Worm (Caenorhabditis elegans) whole organism, L1 larva: ENCODE data around the gene F56D6.11.

Source experiments
- C04F5.9 ChIP-seq: sonication (generic microtip); optimal IDR thresholded peaks from 2 replicates; lab custom pipeline; 2016; ENCODE audit warnings: missing genetic modification characterization, missing compliant biosample characterization
- Y116A8C.19 ChIP-seq: sonication (generic microtip); optimal IDR thresholded peaks from 2 replicates; lab custom pipeline; 2016; ENCODE audit warnings: missing compliant biosample characterization, missing genetic modification characterization, borderline replicate concordance
- aha-1 ChIP-seq: fragments of 150-350 bp; optimal IDR thresholded peaks from 2 replicates; lab custom pipeline; 2014; ENCODE audit warnings: missing biosample characterization, missing genetic modification characterization
- alr-1 ChIP-seq: fragments of 200-800 bp; sonication (Bioruptor generic); optimal IDR thresholded peaks from 2 replicates; lab custom pipeline; 2018; ENCODE audit warnings: borderline replicate concordance, mild to moderate bottlenecking, missing genetic modification characterization, missing compliant biosample characterization
- aly-2 ChIP-seq: fragments of 150-350 bp; optimal IDR thresholded peaks from 2 replicates; lab custom pipeline; 2014; ENCODE audit warnings: missing biosample characterization, missing genetic modification characterization
- ama-1 ChIP-seq: fragments of 150-350 bp; optimal IDR thresholded peaks from 2 replicates; lab custom pipeline; 2014
- ceh-63 ChIP-seq: fragments of 200-800 bp; sonication (Bioruptor generic); optimal IDR thresholded peaks from 2 replicates; lab custom pipeline; 2018; ENCODE audit warnings: mild to moderate bottlenecking, missing genetic modification characterization, missing compliant biosample characterization
- ceh-82 ChIP-seq, 3 experiments: fragments of 150-350 bp in 1 of 3; sonication (generic microtip) in 2 of 3; optimal IDR thresholded peaks; 2 replicates each; lab custom pipeline; 2014 to 2017; ENCODE audit warnings: missing biosample characterization in 3 of 3, missing genetic modification characterization in 3 of 3
- ces-1 ChIP-seq: fragments of 150-350 bp; optimal IDR thresholded peaks from 2 replicates; lab custom pipeline; 2014; ENCODE audit warnings: missing biosample characterization, missing genetic modification reagents, missing genetic modification characterization
- dpl-1 ChIP-seq, 3 experiments: fragments of 150-350 bp in 2 of 3; sonication (generic microtip) in 1 of 3; optimal IDR thresholded peaks; 2 replicates each; lab custom pipeline; 2014 to 2017; ENCODE audit warnings: missing biosample characterization in 3 of 3, missing genetic modification characterization in 3 of 3, missing genetic modification reagents in 3 of 3
- dsc-1 ChIP-seq: sonication (generic microtip); optimal IDR thresholded peaks from 2 replicates; lab custom pipeline; 2016; ENCODE audit warnings: mild to moderate bottlenecking, missing genetic modification characterization, missing compliant biosample characterization
- efl-1 ChIP-seq, 4 experiments: fragments of 150-350 bp; optimal IDR thresholded peaks in 3 of 4; peaks in 1 of 4; 1 replicate in 1 of 4; 2 replicates in 3 of 4; lab custom pipeline; 2014; ENCODE audit warnings: missing biosample characterization in 2 of 4, missing genetic modification characterization in 2 of 4, missing genetic modification reagents in 2 of 4
- efl-3 ChIP-seq: fragments of 200-800 bp; sonication (Bioruptor generic); optimal IDR thresholded peaks from 2 replicates; lab custom pipeline; 2018; ENCODE audit warnings: mild to moderate bottlenecking, missing genetic modification characterization, missing compliant biosample characterization
- elt-2 ChIP-seq: sonication (generic microtip); optimal IDR thresholded peaks from 2 replicates; lab custom pipeline; 2016; ENCODE audit warnings: missing genetic modification characterization, mild to moderate bottlenecking, inconsistent platforms, missing compliant biosample characterization, missing genetic modification reagents
- fkh-10 ChIP-seq: sonication (generic microtip); optimal IDR thresholded peaks from 2 replicates; lab custom pipeline; 2017; ENCODE audit warnings: missing biosample characterization, missing genetic modification reagents, missing genetic modification characterization
- fkh-4 ChIP-seq: sonication (generic microtip); optimal IDR thresholded peaks from 2 replicates; lab custom pipeline; 2016; ENCODE audit warnings: missing compliant biosample characterization, missing genetic modification characterization, borderline replicate concordance
- fos-1 ChIP-seq: fragments of 150-350 bp; optimal IDR thresholded peaks from 2 replicates; lab custom pipeline; 2014; ENCODE audit warnings: missing biosample characterization, missing genetic modification characterization
- grh-1 ChIP-seq: fragments of 200-800 bp; sonication (Bioruptor generic); IDR thresholded peaks from 2 replicates; pipeline ENCODE4 v1.3.6; 2022; ENCODE audit warnings: missing genetic modification reagents, missing genetic modification characterization, missing compliant biosample characterization
- jun-1 ChIP-seq: fragments of 150-350 bp; optimal IDR thresholded peaks from 2 replicates; lab custom pipeline; 2014; ENCODE audit warnings: missing biosample characterization, missing genetic modification reagents, missing genetic modification characterization
- lin-13 ChIP-seq: fragments of 150-350 bp; optimal IDR thresholded peaks from 2 replicates; lab custom pipeline; 2014; ENCODE audit warnings: missing biosample characterization, missing genetic modification reagents, missing genetic modification characterization
- lin-14 ChIP-seq: fragments of 200-800 bp; sonication (Bioruptor generic); optimal IDR thresholded peaks from 2 replicates; lab custom pipeline; 2018; ENCODE audit warnings: mild to moderate bottlenecking, missing genetic modification characterization, moderate library complexity, missing compliant biosample characterization
- lin-15B ChIP-seq: fragments of 150-350 bp; sonication (generic microtip); optimal IDR thresholded peaks from 3 replicates; lab custom pipeline; 2014; ENCODE audit warnings: missing biosample characterization, missing genetic modification characterization
- lin-39 ChIP-seq: fragments of 150-350 bp; optimal IDR thresholded peaks from 2 replicates; lab custom pipeline; 2014; ENCODE audit warnings: missing biosample characterization, missing genetic modification reagents, missing genetic modification characterization
- lsy-2 ChIP-seq, 2 experiments: fragments of 150-350 bp; optimal IDR thresholded peaks; 2 replicates each; lab custom pipeline; 2014; ENCODE audit warnings: missing biosample characterization in 2 of 2, missing genetic modification characterization in 2 of 2
- mdl-1 ChIP-seq, 2 experiments: fragments of 150-350 bp; optimal IDR thresholded peaks; 2 replicates each; lab custom pipeline; 2014 to 2017; ENCODE audit warnings: missing biosample characterization in 2 of 2, missing genetic modification characterization in 2 of 2, inconsistent platforms in 1 of 2
- mep-1 ChIP-seq: fragments of 150-350 bp; optimal IDR thresholded peaks from 2 replicates; lab custom pipeline; 2014; ENCODE audit warnings: missing biosample characterization, missing genetic modification characterization
- nhr-12 ChIP-seq: sonication (generic microtip); optimal IDR thresholded peaks from 2 replicates; lab custom pipeline; 2017; ENCODE audit warnings: missing biosample characterization, missing genetic modification characterization
- nhr-19 ChIP-seq: fragments of 200-800 bp; sonication (Bioruptor generic); conservative IDR thresholded peaks from 2 replicates; pipeline ENCODE4 v1.3.6; 2022; ENCODE audit warnings: missing genetic modification characterization, missing compliant biosample characterization
- nhr-20 ChIP-seq: sonication (generic microtip); optimal IDR thresholded peaks from 2 replicates; lab custom pipeline; 2016; ENCODE audit warnings: mild to moderate bottlenecking, missing genetic modification characterization, missing compliant biosample characterization
- nhr-71 ChIP-seq: sonication (generic microtip); optimal IDR thresholded peaks from 2 replicates; lab custom pipeline; 2016; ENCODE audit warnings: mild to moderate bottlenecking, missing genetic modification characterization, moderate library complexity, missing compliant biosample characterization
- nhr-84 ChIP-seq: sonication (generic microtip); optimal IDR thresholded peaks from 2 replicates; lab custom pipeline; 2017; ENCODE audit warnings: missing biosample characterization, missing genetic modification characterization
- nhr-90 ChIP-seq: sonication (generic microtip); optimal IDR thresholded peaks from 2 replicates; lab custom pipeline; 2016; ENCODE audit warnings: mild to moderate bottlenecking, missing genetic modification characterization, missing compliant biosample characterization; ENCODE audit not compliant: poor library complexity
- snpc-4 ChIP-seq: fragments of 150-350 bp; optimal IDR thresholded peaks from 2 replicates; lab custom pipeline; 2014; ENCODE audit warnings: missing biosample characterization, missing genetic modification characterization
- sptf-1 ChIP-seq: fragments of 150-350 bp; optimal IDR thresholded peaks from 2 replicates; lab custom pipeline; 2014; ENCODE audit warnings: missing biosample characterization, missing genetic modification characterization
- sup-37 ChIP-seq: fragments of 200-800 bp; sonication (Bioruptor generic); optimal IDR thresholded peaks from 2 replicates; lab custom pipeline; 2018; ENCODE audit warnings: mild to moderate bottlenecking, missing genetic modification characterization, missing compliant biosample characterization
- tlp-1 ChIP-seq: fragments of 150-350 bp; optimal IDR thresholded peaks from 2 replicates; lab custom pipeline; 2014; ENCODE audit warnings: missing biosample characterization, missing genetic modification characterization
- unc-130 ChIP-seq: fragments of 150-350 bp; optimal IDR thresholded peaks from 2 replicates; lab custom pipeline; 2017; ENCODE audit warnings: missing biosample characterization, missing genetic modification characterization, inconsistent platforms
- vab-15 ChIP-seq: sonication (generic microtip); optimal IDR thresholded peaks from 2 replicates; lab custom pipeline; 2017; ENCODE audit warnings: missing genotype, mild to moderate bottlenecking, missing genetic modification characterization, missing compliant biosample characterization
- xbp-1 ChIP-seq: sonication (generic microtip); optimal IDR thresholded peaks from 2 replicates; lab custom pipeline; 2016; ENCODE audit warnings: missing genetic modification characterization, missing compliant biosample characterization
- zip-4 ChIP-seq: fragments of 200-800 bp; sonication (Bioruptor generic); optimal IDR thresholded peaks from 2 replicates; lab custom pipeline; 2018; ENCODE audit warnings: mild to moderate bottlenecking, missing genetic modification characterization, moderate library complexity, missing compliant biosample characterization

The F56D6.11 gene

ce11 chrIV:3888963-3889362 lies 17.3 kb downstream of the F56D6.11 start, which contains the start of gene oac-21:
TSS of gene oac-21 (plus strand) at chrIV:3889263.
- no peak for TF ChIP-seq lin-14 (GFP tag; lab: Kevin White, UChicago)
- no peak for TF ChIP-seq zip-4 (GFP tag; lab: Kevin White, UChicago)
- TF ChIP-seq aly-2 (tag; lab: Kevin White, UChicago): no peak
- no peak for TF ChIP-seq fkh-10 (GFP tag; lab: Kevin White, UChicago)
- no peak for TF ChIP-seq xbp-1
- no peak for TF ChIP-seq tlp-1
- no peak for TF ChIP-seq sptf-1 (tag; lab: Kevin White, UChicago)
- TF ChIP-seq ces-1 (GFP tag; lab: Kevin White, UChicago): no peak
- TF ChIP-seq jun-1 (tag; lab: Kevin White, UChicago): no peak
- TF ChIP-seq fkh-4 (tag; lab: Kevin White, UChicago): no peak

ce11 chrIV:3885369-3885768 lies 20.9 kb downstream of the F56D6.11 start, which contains the start of gene oac-22:
TSS of gene oac-22 (plus strand) at chrIV:3885669.
- no peak for TF ChIP-seq nhr-19

DNA sequence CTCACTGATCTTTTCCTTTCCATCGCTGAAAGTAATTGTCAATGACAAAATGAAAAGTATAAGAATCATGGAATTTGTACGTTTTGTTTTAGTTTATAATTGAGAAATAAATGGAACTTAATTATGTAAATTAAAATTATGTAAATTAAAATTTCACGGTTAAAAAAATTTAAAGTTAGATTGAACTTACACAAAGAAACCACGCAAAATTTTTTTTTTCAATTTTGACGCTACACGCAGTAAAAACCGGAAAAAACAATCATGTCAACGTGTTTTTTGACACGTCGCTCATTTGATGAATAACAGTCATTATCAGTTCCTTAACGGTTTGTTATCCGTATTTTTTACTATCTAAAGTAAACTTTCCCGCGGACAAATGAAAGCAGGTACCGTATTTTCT lies 25.2 kb downstream of the F56D6.11 start, which contains the start of the genes F37C4.8 and oac-23:
TSS of gene F37C4.8 (minus strand) at position 101 of the 400 bp plus-strand sequence.
TSS of gene oac-23 (plus strand) at position 323 of the 400 bp plus-strand sequence.
- no peak for TF ChIP-seq efl-1 (optimal IDR thresholded peaks at IDR 0.05; lab: Kevin White, UChicago)
- no peak for TF ChIP-seq efl-1 (GFP tag; optimal IDR thresholded peaks at IDR 0.05 in 1 of 2; lab: Kevin White, UChicago)
- no peak for TF ChIP-seq lin-15B (tag; lab: Kevin White, UChicago)
- no peak for TF ChIP-seq ceh-82 (tag; optimal IDR thresholded peaks at IDR 0.05; lab: Kevin White, UChicago)
- TF ChIP-seq grh-1 (GFP tag; lab: Robert Waterston, UW): no peak
- no peak for TF ChIP-seq vab-15
- TF ChIP-seq lsy-2 (tag; optimal IDR thresholded peaks at IDR 0.05; lab: Kevin White, UChicago): no peak
- no peak for TF ChIP-seq fos-1 (tag; lab: Kevin White, UChicago)
- TF ChIP-seq nhr-71: no peak
- TF ChIP-seq, all 84 proteins: peak for 0

ce11 chrIV:3878283-3878938 lies 27.9 kb downstream of the F56D6.11 start, which contains the start of gene F37C4.6:
TSS of gene F37C4.6 (minus strand) at chrIV:3878333.
- TF ChIP-seq jun-1 (tag; lab: Kevin White, UChicago) (no peak), elt-2 (tag; lab: Kevin White, UChicago) (peak; percentile 70), fkh-10 (GFP tag; lab: Kevin White, UChicago) (no peak), nhr-90 (no peak)
- TF ChIP-seq, all 84 proteins: peak for 1

DNA sequence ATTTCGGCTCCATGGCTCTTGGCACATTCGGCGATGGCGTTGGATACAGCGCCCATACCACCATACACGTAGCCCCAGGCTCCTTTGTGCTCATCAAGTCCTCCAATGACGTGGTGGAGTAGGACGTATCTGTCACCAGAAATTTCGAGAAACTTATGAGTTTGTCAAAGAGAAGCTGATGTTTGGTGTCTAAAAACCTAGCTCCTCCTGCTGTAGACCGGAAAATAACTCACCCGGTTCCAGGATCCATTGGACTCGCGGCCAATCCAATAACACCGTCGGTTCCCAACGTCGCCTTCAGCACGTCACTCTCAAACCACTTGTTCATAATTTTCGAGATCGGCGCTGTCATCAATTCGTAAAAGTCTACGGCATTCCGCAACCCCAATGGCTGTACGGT lies 29.3 kb downstream of the F56D6.11 start:
- TF ChIP-seq lin-13 (GFP tag; lab: Kevin White, UChicago): no peak
- TF ChIP-seq ces-1 (GFP tag; lab: Kevin White, UChicago): no peak
- no peak for TF ChIP-seq nhr-84
- TF ChIP-seq zip-4 (GFP tag; lab: Kevin White, UChicago): no peak
- no peak for TF ChIP-seq ceh-63 (GFP tag; lab: Kevin White, UChicago)
- TF ChIP-seq sup-37 (GFP tag; lab: Kevin White, UChicago): no peak
- no peak for TF ChIP-seq fkh-4 (tag; lab: Kevin White, UChicago)
- TF ChIP-seq jun-1 (tag; lab: Kevin White, UChicago): no peak
- TF ChIP-seq C04F5.9: no peak
- TF ChIP-seq nhr-20 (tag; lab: Kevin White, UChicago): no peak

ce11 chrIV:3875260-3875659 lies 31.0 kb downstream of the F56D6.11 start:
- TF ChIP-seq mep-1 (tag; lab: Kevin White, UChicago) (peak; percentile 9), jun-1 (tag; lab: Kevin White, UChicago) (peak; percentile 70), Y116A8C.19 (tag; lab: Kevin White, UChicago) (no peak), xbp-1 (no peak), lin-39 (tag; lab: Kevin White, UChicago) (no peak), aha-1 (tag; lab: Kevin White, UChicago) (no peak), nhr-71 (no peak), mdl-1 (tag; optimal IDR thresholded peaks at IDR 0.05; lab: Kevin White, UChicago) (peak in 1 of 2 experiments; percentile 39), unc-130 (tag; lab: Kevin White, UChicago) (no peak), lin-14 (GFP tag; lab: Kevin White, UChicago) (peak; percentile 79), dpl-1 (GFP tag; optimal IDR thresholded peaks at IDR 0.05; lab: Kevin White, UChicago) (peak in 2 of 3 experiments; percentile 15 to 25), dsc-1 (tag; lab: Kevin White, UChicago) (peak; percentile 41), ama-1 (lab: Kevin White, UChicago) (no peak), snpc-4 (tag; lab: Kevin White, UChicago) (no peak), alr-1 (tag; lab: Kevin White, UChicago) (no peak), nhr-12 (tag; lab: Kevin White, UChicago) (no peak), efl-3 (GFP tag; lab: Kevin White, UChicago) (no peak)
